Fruit fly (Drosophila melanogaster) whole organism, prepupa: ENCODE data around the gene Cdk1.

ENCODE experiments used
- CG10669 ChIP-seq: fragments of 200-800 bp; sonication (Bioruptor generic); optimal IDR thresholded peaks from 3 replicates; lab custom pipeline; 2018; ENCODE audit warnings: missing biosample characterization, mild to moderate bottlenecking, missing genetic modification characterization, moderate library complexity
- CG11294 ChIP-seq: fragments of 200-800 bp; sonication (Bioruptor generic); IDR thresholded peaks from 2 replicates; pipeline ENCODE4 v1.3.6; 2022; ENCODE audit warnings: missing biosample characterization, missing genetic modification characterization
- CG15336 ChIP-seq: fragments of 200-800 bp; sonication (Bioruptor generic); IDR thresholded peaks from 2 replicates; pipeline ENCODE4 v1.3.6; 2022; ENCODE audit warnings: missing biosample characterization, missing genetic modification characterization
- CG1621 ChIP-seq: fragments of 200-800 bp; sonication (Bioruptor generic); optimal IDR thresholded peaks from 3 replicates; lab custom pipeline; 2018; ENCODE audit warnings: missing biosample characterization, mild to moderate bottlenecking, missing genetic modification characterization
- CG16779 ChIP-seq: fragments of 200-800 bp; sonication (Bioruptor generic); optimal IDR thresholded peaks from 3 replicates; lab custom pipeline; 2017; ENCODE audit warnings: missing biosample characterization, mild to moderate bottlenecking, missing genetic modification characterization
- CG3032 ChIP-seq: fragments of 200-800 bp; optimal IDR thresholded peaks from 2 replicates; lab custom pipeline; 2019; ENCODE audit warnings: missing biosample characterization, mild to moderate bottlenecking, missing genetic modification characterization, moderate library complexity
- CG31627 ChIP-seq: fragments of 200-800 bp; sonication (Bioruptor generic); optimal IDR thresholded peaks from 3 replicates; lab custom pipeline; 2016; ENCODE audit warnings: missing biosample characterization, missing genetic modification characterization
- CG32006 ChIP-seq: fragments of 200-800 bp; sonication (Bioruptor generic); optimal IDR thresholded peaks from 3 replicates; lab custom pipeline; 2017; ENCODE audit warnings: missing biosample characterization, mild to moderate bottlenecking, missing genetic modification characterization
- CG34406 ChIP-seq: fragments of 200-800 bp; sonication (Bioruptor generic); optimal IDR thresholded peaks from 3 replicates; lab custom pipeline; 2016; ENCODE audit warnings: missing biosample characterization, missing genetic modification characterization
- CG3919 ChIP-seq: fragments of 200-800 bp; sonication (Bioruptor generic); optimal IDR thresholded peaks from 3 replicates; lab custom pipeline; 2016; ENCODE audit warnings: missing biosample characterization, missing genetic modification characterization
- CG6163 ChIP-seq: fragments of 200-800 bp; sonication (Bioruptor generic); IDR thresholded peaks from 3 replicates; pipeline ENCODE4 v1.3.6; 2022; ENCODE audit warnings: missing biosample characterization, missing genetic modification characterization
- CG6276 ChIP-seq: fragments of 200-800 bp; sonication (Bioruptor generic); optimal IDR thresholded peaks from 2 replicates; lab custom pipeline; 2017; ENCODE audit warnings: missing biosample characterization, mild to moderate bottlenecking, missing genetic modification characterization
- CG6792 ChIP-seq: fragments of 200-800 bp; sonication (Bioruptor generic); optimal IDR thresholded peaks from 3 replicates; lab custom pipeline; 2016; ENCODE audit warnings: missing biosample characterization, missing genetic modification characterization
- CG6808 ChIP-seq: fragments of 200-800 bp; sonication (Bioruptor generic); optimal IDR thresholded peaks from 3 replicates; lab custom pipeline; 2017; ENCODE audit warnings: missing biosample characterization, missing genetic modification characterization, mild to moderate bottlenecking, moderate library complexity, missing genetic modification reagents
- CG8119 ChIP-seq: fragments of 200-800 bp; sonication (Bioruptor generic); IDR thresholded peaks from 3 replicates; pipeline ENCODE4 v1.3.6; 2022; ENCODE audit warnings: missing biosample characterization, missing genetic modification characterization
- CG8319 ChIP-seq: fragments of 200-800 bp; sonication (Bioruptor generic); optimal IDR thresholded peaks from 3 replicates; lab custom pipeline; 2016; ENCODE audit warnings: missing biosample characterization, missing genetic modification characterization
- CG8632 ChIP-seq: fragments of 200-800 bp; sonication (Bioruptor generic); optimal IDR thresholded peaks from 3 replicates; lab custom pipeline; 2016; ENCODE audit warnings: missing biosample characterization, missing genetic modification characterization
- Eip78C ChIP-seq: fragments of 200-800 bp; sonication (Bioruptor generic); peaks from one replicate; lab custom pipeline; 2016; ENCODE audit warnings: missing biosample characterization, missing genetic modification characterization
- Eip93F ChIP-seq: fragments of 200-800 bp; sonication (Bioruptor generic); optimal IDR thresholded peaks from 2 replicates; lab custom pipeline; 2016; ENCODE audit warnings: missing biosample characterization, mild to moderate bottlenecking, missing genetic modification characterization
- Ets96B ChIP-seq: fragments of 200-800 bp; optimal IDR thresholded peaks from 2 replicates; lab custom pipeline; 2019; ENCODE audit warnings: missing biosample characterization, mild to moderate bottlenecking, missing genetic modification characterization, moderate library complexity
- Gug ChIP-seq: fragments of 200-800 bp; sonication (Bioruptor generic); IDR thresholded peaks from 2 replicates; pipeline ENCODE4 v1.3.6; 2022; ENCODE audit warnings: missing biosample characterization, missing genetic modification characterization
- Hr39 ChIP-seq: fragments of 200-800 bp; sonication (Bioruptor generic); optimal IDR thresholded peaks from 2 replicates; lab custom pipeline; 2016; ENCODE audit warnings: missing biosample characterization, missing genetic modification characterization
- Lpt ChIP-seq: fragments of 200-800 bp; sonication (Bioruptor generic); optimal IDR thresholded peaks from 3 replicates; lab custom pipeline; 2016; ENCODE audit warnings: missing biosample characterization, missing genetic modification characterization
- Met ChIP-seq: fragments of 200-800 bp; sonication (Bioruptor generic); optimal IDR thresholded peaks from 3 replicates; lab custom pipeline; 2016; ENCODE audit warnings: missing biosample characterization, missing genetic modification characterization
- OdsH ChIP-seq: fragments of 200-800 bp; sonication (Bioruptor generic); optimal IDR thresholded peaks from 3 replicates; lab custom pipeline; 2016; ENCODE audit warnings: missing biosample characterization, missing genetic modification characterization
- Smox ChIP-seq: fragments of 200-800 bp; sonication (Bioruptor generic); optimal IDR thresholded peaks from 3 replicates; lab custom pipeline; 2016; ENCODE audit warnings: missing biosample characterization, missing genetic modification characterization
- Sox102F ChIP-seq: fragments of 200-800 bp; sonication (Bioruptor generic); optimal IDR thresholded peaks from 2 replicates; lab custom pipeline; 2016; ENCODE audit warnings: missing biosample characterization, mild to moderate bottlenecking, missing genetic modification characterization
- Sox14 ChIP-seq: fragments of 200-800 bp; sonication (Bioruptor generic); optimal IDR thresholded peaks from 3 replicates; lab custom pipeline; 2016; ENCODE audit warnings: missing biosample characterization, missing genetic modification characterization
- Sox15 ChIP-seq: fragments of 200-800 bp; sonication (Bioruptor generic); optimal IDR thresholded peaks from 3 replicates; lab custom pipeline; 2016; ENCODE audit warnings: missing biosample characterization, missing genetic modification characterization
- achi ChIP-seq: fragments of 200-800 bp; sonication (Bioruptor generic); optimal IDR thresholded peaks from 3 replicates; lab custom pipeline; 2016; ENCODE audit warnings: missing biosample characterization, missing genetic modification characterization
- acj6 ChIP-seq: fragments of 200-800 bp; sonication (Bioruptor generic); optimal IDR thresholded peaks from 3 replicates; lab custom pipeline; 2016; ENCODE audit warnings: missing biosample characterization, missing genetic modification characterization
- cyc ChIP-seq: fragments of 200-800 bp; sonication (Bioruptor generic); optimal IDR thresholded peaks from 3 replicates; lab custom pipeline; 2016; ENCODE audit warnings: missing biosample characterization, missing genetic modification characterization
- dac ChIP-seq: fragments of 200-800 bp; sonication (Bioruptor generic); optimal IDR thresholded peaks from 2 replicates; lab custom pipeline; 2017; ENCODE audit warnings: missing biosample characterization, mild to moderate bottlenecking, missing genetic modification characterization
- dsx ChIP-seq: fragments of 200-800 bp; optimal IDR thresholded peaks from 3 replicates; lab custom pipeline; 2019; ENCODE audit warnings: missing biosample characterization, mild to moderate bottlenecking, missing genetic modification characterization, moderate library complexity; ENCODE audit not compliant: poor library complexity, severe bottlenecking
- eg ChIP-seq: fragments of 200-800 bp; sonication (Bioruptor generic); IDR thresholded peaks from 3 replicates; pipeline ENCODE4 v1.3.6; 2022; ENCODE audit warnings: missing biosample characterization, missing genetic modification characterization
- esn ChIP-seq: fragments of 200-800 bp; sonication (Bioruptor generic); optimal IDR thresholded peaks from 2 replicates; lab custom pipeline; 2016; ENCODE audit warnings: missing biosample characterization, mild to moderate bottlenecking, missing genetic modification characterization, moderate library complexity
- fd59A ChIP-seq: fragments of 200-800 bp; sonication (Bioruptor generic); optimal IDR thresholded peaks from 2 replicates; lab custom pipeline; 2017; ENCODE audit warnings: missing biosample characterization, mild to moderate bottlenecking, missing genetic modification characterization, missing genetic modification reagents
- fkh ChIP-seq: fragments of 200-800 bp; sonication (Bioruptor generic); optimal IDR thresholded peaks from 3 replicates; lab custom pipeline; 2017; ENCODE audit warnings: missing biosample characterization, mild to moderate bottlenecking, missing genetic modification characterization, moderate library complexity
- lz ChIP-seq: fragments of 200-800 bp; sonication (Bioruptor generic); optimal IDR thresholded peaks from 3 replicates; lab custom pipeline; 2016; ENCODE audit warnings: missing biosample characterization, missing genetic modification characterization
- pdm3 ChIP-seq: fragments of 200-800 bp; sonication (Bioruptor generic); optimal IDR thresholded peaks from 3 replicates; lab custom pipeline; 2016; ENCODE audit warnings: missing biosample characterization, missing genetic modification characterization
- ss ChIP-seq, 2 experiments: fragments of 200-800 bp; sonication (Bioruptor generic); optimal IDR thresholded peaks; 2 replicates in 1 of 2; 3 replicates in 1 of 2; lab custom pipeline; 2017 to 2018; ENCODE audit warnings: mild to moderate bottlenecking in 2 of 2, missing biosample characterization in 2 of 2, missing genetic modification characterization in 2 of 2, moderate library complexity in 1 of 2
- svp ChIP-seq: fragments of 200-800 bp; sonication (Bioruptor generic); peaks from one replicate; lab custom pipeline; 2016; ENCODE audit warnings: missing biosample characterization, missing genetic modification characterization
- topi ChIP-seq: fragments of 200-800 bp; sonication (Bioruptor generic); optimal IDR thresholded peaks from 3 replicates; lab custom pipeline; 2016; ENCODE audit warnings: missing biosample characterization, missing genetic modification characterization
- vri ChIP-seq: fragments of 200-800 bp; sonication (Bioruptor generic); optimal IDR thresholded peaks from 3 replicates; lab custom pipeline; 2016; ENCODE audit warnings: missing biosample characterization, mild to moderate bottlenecking, missing genetic modification characterization

The Cdk1 gene

dm6 chr2L:10386208-10386805 is at the start of gene Cdk1, which contains the start of gene mRpS7 (continued):
- TF ChIP-seq eg (GFP tag; lab: Robert Waterston, UW) (no peak; the same call in 1 of the 3 replicates), CG8632 (GFP tag; lab: Kevin White, UChicago) (peak; percentile 51), CG6792 (GFP tag; lab: Kevin White, UChicago) (peak; percentile 53), Sox14 (GFP tag; lab: Kevin White, UChicago) (peak; percentile 74), Hr39 (GFP tag; lab: Kevin White, UChicago) (peak; percentile 71), Smox (GFP tag; lab: Kevin White, UChicago) (peak; percentile 74), CG10669 (GFP tag; lab: Kevin White, UChicago) (peak; percentile 67), dsx (GFP tag; lab: Kevin White, UChicago) (peak; percentile 57)

- TF ChIP-seq Eip78C: no peak
- peak; percentile 96 for TF ChIP-seq fkh (GFP tag; lab: Kevin White, UChicago)
- TF ChIP-seq Sox15: no peak
- TF ChIP-seq lz: no peak
- TF ChIP-seq CG34406 (GFP tag; lab: Kevin White, UChicago): no peak
Measured at dm6 chr2L:10435606-10436160, 49.6 kb upstream of the Cdk1 start, which contains the start of the genes TBC1D16 and holn1. Gene TBC1D16, minus strand, starts transcription at chr2L:10435656. Gene holn1, plus strand, starts transcription at chr2L:10435995.

dm6 chr2L:10430802-10431476 is 44.9 kb upstream of the Cdk1 start, which contains the start of the genes Bug22 and TfIIB:
Gene Bug22, minus strand, starts transcription at chr2L:10430918.
Gene TfIIB, plus strand, starts transcription at chr2L:10431338.
- TF ChIP-seq CG32006 (GFP tag; lab: Kevin White, UChicago) (no peak), esn (GFP tag; lab: Kevin White, UChicago) (peak; percentile 82), Sox15 (peak; percentile 41), cyc (GFP tag; lab: Kevin White, UChicago) (peak; percentile 78), ss (GFP tag; optimal IDR thresholded peaks at IDR 0.05; lab: Kevin White, UChicago) (no peak), Lpt (GFP tag; lab: Kevin White, UChicago) (no peak), svp (GFP tag; lab: Kevin White, UChicago) (no peak), topi (peak; percentile 69), eg (GFP tag; lab: Robert Waterston, UW) (no peak; the same call in 2 of the 3 replicates), Met (GFP tag; lab: Kevin White, UChicago) (no peak), achi (GFP tag; lab: Kevin White, UChicago) (no peak), CG6792 (GFP tag; lab: Kevin White, UChicago) (peak; percentile 57), CG3919 (no peak), pdm3 (no peak), vri (GFP tag; lab: Kevin White, UChicago) (no peak), CG11294 (GFP tag; lab: Robert Waterston, UW) (no peak), CG6163 (GFP tag; lab: Robert Waterston, UW) (peak; percentile 71; the same call in 2 of the 3 replicates), Ets96B (peak; percentile 53), CG1621 (no peak), CG8319 (peak; percentile 25), CG15336 (GFP tag; lab: Robert Waterston, UW) (0 out of 2 replicates have a peak, but pooled peaks have one; percentile 30), CG6276 (GFP tag; lab: Kevin White, UChicago) (no peak), OdsH (GFP tag; lab: Kevin White, UChicago) (no peak), CG16779 (tag; lab: Kevin White, UChicago) (no peak), CG10669 (GFP tag; lab: Kevin White, UChicago) (no peak), CG8119 (GFP tag; lab: Robert Waterston, UW) (no peak), CG31627 (GFP tag; lab: Kevin White, UChicago) (peak; percentile 75), fkh (GFP tag; lab: Kevin White, UChicago) (peak; percentile 68), dsx (GFP tag; lab: Kevin White, UChicago) (no peak), Eip93F (GFP tag; lab: Kevin White, UChicago) (no peak), dac (GFP tag; lab: Kevin White, UChicago) (no peak), Gug (GFP tag; lab: Robert Waterston, UW) (no peak), fd59A (GFP tag; lab: Kevin White, UChicago) (no peak), CG6808 (GFP tag; lab: Kevin White, UChicago) (no peak), Sox102F (GFP tag; lab: Kevin White, UChicago) (no peak), CG3032 (tag; lab: Kevin White, UChicago) (peak; percentile 59), acj6 (GFP tag; lab: Kevin White, UChicago) (peak; percentile 74), Eip78C (peak; percentile 91)
